Fruit fly (Drosophila melanogaster): Measurements from ENCODE around the gene Mst84B.
A peak's percentile ranks its signal among the peaks of the same experiment; 100 is the strongest.

The Mst84B gene

dm6 chr3R:7086377-7087200 is 24.6 kb downstream of the Mst84B start, which contains the start of gene alphaTub84B (continued):
- TF ChIP-seq CG4820 (GFP tag; optimal IDR thresholded peaks at IDR 0.05) (no peak), Dad (GFP tag; optimal IDR thresholded peaks at IDR 0.05) (peak; percentile 47), org-1 (GFP tag; optimal IDR thresholded peaks at IDR 0.05) (no peak), CG34422 (GFP tag; IDR thresholded peaks at IDR 0.05) (peak; percentile 93), trem (tag; optimal IDR thresholded peaks at IDR 0.05) (peak; percentile 64), CG6854 (GFP tag; optimal IDR thresholded peaks at IDR 0.05) (peak; percentile 56), tup (GFP tag; optimal IDR thresholded peaks at IDR 0.05) (peak; percentile 63), CG7987 (GFP tag; optimal IDR thresholded peaks at IDR 0.05) (peak; percentile 85), HLH54F (GFP tag; optimal IDR thresholded peaks at IDR 0.05) (peak; percentile 55), CG4424 (GFP tag; optimal IDR thresholded peaks at IDR 0.05) (peak; percentile 33), NK7.1 (GFP tag; optimal IDR thresholded peaks at IDR 0.05) (peak; percentile 55), pho (GFP tag; optimal IDR thresholded peaks at IDR 0.05) (peak; percentile 64), CG1832 (GFP tag; optimal IDR thresholded peaks at IDR 0.05) (no peak), ind (GFP tag; optimal IDR thresholded peaks at IDR 0.05) (peak; percentile 18), corto (GFP tag; optimal IDR thresholded peaks at IDR 0.05) (no peak), vfl (GFP tag; optimal IDR thresholded peaks at IDR 0.05) (peak; percentile 67), CG2875 (GFP tag; optimal IDR thresholded peaks at IDR 0.05) (peak; percentile 66), btn (GFP tag; optimal IDR thresholded peaks at IDR 0.05) (peak; percentile 67), CG6791 (GFP tag; IDR thresholded peaks at IDR 0.05; ENCODE audit: partially characterized antibody) (peak; percentile 66), CG16779 (GFP tag; IDR thresholded peaks at IDR 0.05) (peak; percentile 66), BEAF-32 (GFP tag; optimal IDR thresholded peaks at IDR 0.05) (peak; percentile 56), Camta (GFP tag; optimal IDR thresholded peaks at IDR 0.05) (peak; percentile 69), CG7839 (tag; optimal IDR thresholded peaks at IDR 0.05) (peak; percentile 56), CG4707 (GFP tag; optimal IDR thresholded peaks at IDR 0.05) (peak; percentile 68), CG14014 (GFP tag; IDR thresholded peaks at IDR 0.05) (peak; percentile 30; the same call in 1 of the 2 replicates), en (GFP tag; optimal IDR thresholded peaks at IDR 0.05) (peak; percentile 29), jumu (GFP tag; optimal IDR thresholded peaks at IDR 0.05) (peak; percentile 74), mirr (GFP tag; optimal IDR thresholded peaks at IDR 0.05) (peak; percentile 81), CG11085 (GFP tag; IDR thresholded peaks at IDR 0.05) (0 out of 2 replicates have a peak, but pooled peaks have one; percentile 37), lov (optimal IDR thresholded peaks at IDR 0.05) (no peak), lov (GFP tag; IDR thresholded peaks at IDR 0.05) (peak; percentile 88), CG8089 (GFP tag; optimal IDR thresholded peaks at IDR 0.05) (peak; percentile 72), CG14050 (GFP tag; IDR thresholded peaks at IDR 0.05) (peak; percentile 25; the same call in 1 of the 3 replicates), Ravus (GFP tag; IDR thresholded peaks at IDR 0.05) (no peak), Sin3A (optimal IDR thresholded peaks at IDR 0.05) (peak; percentile 24), CG1603 (tag; optimal IDR thresholded peaks at IDR 0.05) (peak; percentile 81), CG10959 (GFP tag; IDR thresholded peaks at IDR 0.05) (peak; percentile 52; the same call in 1 of the 2 replicates), sr (GFP tag; IDR thresholded peaks at IDR 0.05) (peak; percentile 82; the same call in 2 of the 3 replicates), CG10431 (GFP tag; optimal IDR thresholded peaks at IDR 0.05) (peak; percentile 75), vnd (GFP tag; IDR thresholded peaks at IDR 0.05; ENCODE audit: partially characterized antibody) (no peak), cas (GFP tag; IDR thresholded peaks at IDR 0.05) (peak; percentile 63), CG3995 (GFP tag; optimal IDR thresholded peaks at IDR 0.05) (no peak), her (GFP tag; optimal IDR thresholded peaks at IDR 0.05) (peak; percentile 87), gcm2 (GFP tag; optimal IDR thresholded peaks at IDR 0.05) (no peak), CG12071 (GFP tag; optimal IDR thresholded peaks at IDR 0.05) (peak; percentile 79), CG13775 (GFP tag; optimal IDR thresholded peaks at IDR 0.05) (peak; percentile 57), Neu2 (GFP tag; optimal IDR thresholded peaks at IDR 0.05; ENCODE audit: borderline replicate concordance) (peak; percentile 51), Taf1 (GFP tag; IDR thresholded peaks at IDR 0.05) (no peak), CG11560 (tag; IDR thresholded peaks at IDR 0.05) (no peak; the same call in 2 of the 3 replicates), zf30C (GFP tag; optimal IDR thresholded peaks at IDR 0.05) (peak; percentile 41)

All from whole organism, embryonic.